Worm (Caenorhabditis elegans) whole organism, L2 larva: ENCODE measurements around the gene srbc-13.
"Not testable (repeated sequence)": the region's sequence is repeated elsewhere in the genome, so short reads cannot be mapped to it uniquely, and the experiment has no call there.

Experiments
- F13H6.1 ChIP-seq: sonication (generic microtip); optimal IDR thresholded peaks from 2 replicates; lab custom pipeline; 2016; ENCODE audit warnings: missing genetic modification characterization, missing compliant biosample characterization
- R02D3.7 ChIP-seq: fragments of 150-350 bp; optimal IDR thresholded peaks from 2 replicates; lab custom pipeline; 2014; ENCODE audit warnings: missing biosample characterization, missing genetic modification characterization
- alr-1 ChIP-seq: fragments of 150-350 bp; optimal IDR thresholded peaks from 2 replicates; lab custom pipeline; 2014; ENCODE audit warnings: missing biosample characterization, missing genetic modification characterization
- aly-2 ChIP-seq: fragments of 150-350 bp; optimal IDR thresholded peaks from 2 replicates; lab custom pipeline; 2014; ENCODE audit warnings: missing biosample characterization, missing genetic modification characterization
- ama-1 ChIP-seq: fragments of 150-350 bp; optimal IDR thresholded peaks from 2 replicates; lab custom pipeline; 2018; ENCODE audit warnings: inconsistent platforms
- blmp-1 ChIP-seq: sonication (generic microtip); optimal IDR thresholded peaks from 2 replicates; lab custom pipeline; 2017; ENCODE audit warnings: missing genetic modification characterization, mild to moderate bottlenecking, missing compliant biosample characterization, antibody characterized with exemption, moderate library complexity; ENCODE audit not compliant: insufficient read depth
- ceh-16 ChIP-seq: fragments of 150-350 bp; optimal IDR thresholded peaks from 2 replicates; lab custom pipeline; 2014; ENCODE audit warnings: missing biosample characterization, missing genetic modification characterization
- ceh-82 ChIP-seq: fragments of 150-350 bp; optimal IDR thresholded peaks from 2 replicates; lab custom pipeline; 2014; ENCODE audit warnings: missing biosample characterization, missing genetic modification characterization
- crh-2 ChIP-seq: sonication (generic microtip); optimal IDR thresholded peaks from 2 replicates; lab custom pipeline; 2017; ENCODE audit warnings: missing biosample characterization, missing genetic modification characterization
- dmd-4 ChIP-seq: sonication (generic microtip); optimal IDR thresholded peaks from 2 replicates; lab custom pipeline; 2017; ENCODE audit warnings: missing biosample characterization, missing genetic modification characterization
- egl-27 ChIP-seq: sonication (generic microtip); optimal IDR thresholded peaks from 3 replicates; lab custom pipeline; 2017; ENCODE audit warnings: missing biosample characterization, missing genetic modification reagents, missing genetic modification characterization
- elt-1 ChIP-seq: fragments of 150-350 bp; optimal IDR thresholded peaks from 2 replicates; lab custom pipeline; 2014; ENCODE audit warnings: missing biosample characterization, missing genetic modification characterization
- elt-3 ChIP-seq: sonication (generic microtip); optimal IDR thresholded peaks from 2 replicates; lab custom pipeline; 2017; ENCODE audit warnings: missing biosample characterization, missing genetic modification characterization
- fos-1 ChIP-seq: fragments of 150-350 bp; optimal IDR thresholded peaks from 2 replicates; lab custom pipeline; 2014; ENCODE audit warnings: missing biosample characterization, missing genetic modification characterization
- lin-11 ChIP-seq: fragments of 150-350 bp; sonication (generic microtip); optimal IDR thresholded peaks from 2 replicates; lab custom pipeline; 2014; ENCODE audit warnings: missing biosample characterization, missing genetic modification characterization, inconsistent platforms, mixed read lengths
- lin-13 ChIP-seq: fragments of 150-350 bp; optimal IDR thresholded peaks from 2 replicates; lab custom pipeline; 2014; ENCODE audit warnings: missing biosample characterization, missing genetic modification reagents, missing genetic modification characterization
- mab-5 ChIP-seq: fragments of 150-350 bp; optimal IDR thresholded peaks from 2 replicates; lab custom pipeline; 2014; ENCODE audit warnings: missing biosample characterization, missing genetic modification characterization
- nhr-10 ChIP-seq: sonication (generic microtip); optimal IDR thresholded peaks from 2 replicates; lab custom pipeline; 2017; ENCODE audit warnings: missing biosample characterization, missing genetic modification characterization
- nhr-129 ChIP-seq: fragments of 150-350 bp; optimal IDR thresholded peaks from 2 replicates; lab custom pipeline; 2014; ENCODE audit warnings: missing biosample characterization, missing genetic modification characterization
- nhr-21 ChIP-seq: fragments of 150-350 bp; optimal IDR thresholded peaks from 2 replicates; lab custom pipeline; 2014; ENCODE audit warnings: missing biosample characterization, missing genetic modification characterization
- nhr-23 ChIP-seq: fragments of 150-350 bp; optimal IDR thresholded peaks from 2 replicates; lab custom pipeline; 2014; ENCODE audit warnings: missing biosample characterization, missing genetic modification reagents, missing genetic modification characterization
- nhr-237 ChIP-seq: fragments of 150-350 bp; optimal IDR thresholded peaks from 2 replicates; lab custom pipeline; 2014; ENCODE audit warnings: missing biosample characterization, missing genetic modification characterization
- nhr-25 ChIP-seq: fragments of 150-350 bp; sonication (generic microtip); optimal IDR thresholded peaks from 3 replicates; lab custom pipeline; 2014; ENCODE audit warnings: missing biosample characterization, missing genetic modification characterization
- nhr-6 ChIP-seq: fragments of 150-350 bp; optimal IDR thresholded peaks from 2 replicates; lab custom pipeline; 2014; ENCODE audit warnings: missing biosample characterization, missing genetic modification characterization
- peb-1 ChIP-seq: fragments of 150-350 bp; optimal IDR thresholded peaks from 2 replicates; lab custom pipeline; 2014; ENCODE audit warnings: missing biosample characterization, missing genetic modification characterization
- skn-1 ChIP-seq: sonication (generic microtip); optimal IDR thresholded peaks from 2 replicates; lab custom pipeline; 2017; ENCODE audit warnings: missing biosample characterization, missing genetic modification characterization
- sma-3 ChIP-seq: sonication (generic microtip); optimal IDR thresholded peaks from 2 replicates; lab custom pipeline; 2016; ENCODE audit warnings: missing genetic modification reagents, missing genetic modification characterization, missing compliant biosample characterization
- sma-9 ChIP-seq, 2 experiments: fragments of 150-350 bp in 1 of 2; sonication (generic microtip) in 1 of 2; optimal IDR thresholded peaks; 2 replicates each; lab custom pipeline; 2014 to 2016; ENCODE audit warnings: missing genetic modification characterization in 2 of 2, mild to moderate bottlenecking in 1 of 2, missing biosample characterization in 1 of 2, missing compliant biosample characterization in 1 of 2, missing genetic modification reagents in 1 of 2, moderate library complexity in 1 of 2
- unc-39 ChIP-seq: fragments of 150-350 bp; optimal IDR thresholded peaks from 2 replicates; lab custom pipeline; 2014; ENCODE audit warnings: missing biosample characterization, missing genetic modification characterization
- unc-55 ChIP-seq: fragments of 150-350 bp; sonication (generic microtip); optimal IDR thresholded peaks from 3 replicates; lab custom pipeline; 2014; ENCODE audit warnings: missing biosample characterization, missing genetic modification reagents, missing genetic modification characterization
- unc-62 ChIP-seq: fragments of 150-350 bp; optimal IDR thresholded peaks from 2 replicates; lab custom pipeline; 2014; ENCODE audit warnings: missing biosample characterization, missing genetic modification reagents, missing genetic modification characterization
- zag-1 ChIP-seq: fragments of 150-350 bp; optimal IDR thresholded peaks from 2 replicates; lab custom pipeline; 2014; ENCODE audit warnings: missing biosample characterization, missing genetic modification characterization
- ztf-1 ChIP-seq: fragments of 200-800 bp; sonication (Bioruptor generic); conservative IDR thresholded peaks from 2 replicates; pipeline ENCODE4 v1.3.6; 2022; ENCODE audit warnings: missing genetic modification characterization, missing compliant biosample characterization
- ztf-4 ChIP-seq: fragments of 150-350 bp; optimal IDR thresholded peaks from 2 replicates; lab custom pipeline; 2014; ENCODE audit warnings: missing biosample characterization, missing genetic modification characterization

Gene srbc-13

ce11 chrV:822922-823321, 24.7 kb upstream of the srbc-13 start, which contains the start of gene srx-31:
Gene srx-31 (minus strand): TSS chrV:823022.
- not testable (repeated sequence) for TF ChIP-seq nhr-10 (tag; lab: Kevin White, UChicago); elt-1 (tag; lab: Kevin White, UChicago); R02D3.7

- TF ChIP-seq unc-62 (no peak), nhr-129 (tag; lab: Kevin White, UChicago) (no peak), ztf-4 (tag; lab: Kevin White, UChicago) (no peak), lin-11 (tag; lab: Kevin White, UChicago) (no peak), elt-3 (no peak), mab-5 (tag; lab: Kevin White, UChicago) (no peak), crh-2 (no peak), blmp-1 (no peak), sma-3 (GFP tag; lab: Kevin White, UChicago) (no peak), elt-1 (tag; lab: Kevin White, UChicago) (no peak)
Measured at ce11 chrV:826097-826496, 21.5 kb upstream of the srbc-13 start, which contains the start of gene F41H8.2. Gene F41H8.2 (plus strand): TSS chrV:826397.

ce11 chrV:833368-833767, 14.3 kb upstream of the srbc-13 start, which contains the start of gene F41H8.1:
Gene F41H8.1 (plus strand): TSS chrV:833668.
- TF ChIP-seq sma-3 (GFP tag; lab: Kevin White, UChicago) = no peak
- no peak for TF ChIP-seq nhr-23 (tag; lab: Kevin White, UChicago)
- no peak for TF ChIP-seq peb-1 (tag; lab: Kevin White, UChicago)
- no peak for TF ChIP-seq mab-5 (tag; lab: Kevin White, UChicago)
- no peak for TF ChIP-seq ama-1 (lab: Kevin White, UChicago)
- TF ChIP-seq sma-9 (GFP tag; optimal IDR thresholded peaks at IDR 0.05; lab: Kevin White, UChicago) = no peak
- no peak for TF ChIP-seq sma-9 (tag; optimal IDR thresholded peaks at IDR 0.05; lab: Kevin White, UChicago)
- TF ChIP-seq F13H6.1 (tag; lab: Kevin White, UChicago) = no peak
- TF ChIP-seq unc-55 (GFP tag; lab: Kevin White, UChicago) = no peak
- TF ChIP-seq alr-1 (tag; lab: Kevin White, UChicago) = no peak
- TF ChIP-seq ceh-16 (tag; lab: Kevin White, UChicago) = no peak
- TF ChIP-seq lin-13 (GFP tag; lab: Kevin White, UChicago) = no peak
- TF ChIP-seq dmd-4 = no peak
- TF ChIP-seq nhr-21 (tag; lab: Kevin White, UChicago) = no peak
- no peak for TF ChIP-seq nhr-10 (tag; lab: Kevin White, UChicago)
- no peak for TF ChIP-seq R02D3.7
- TF ChIP-seq egl-27 (tag; lab: Kevin White, UChicago) = no peak
- TF ChIP-seq blmp-1 = no peak
- TF ChIP-seq nhr-6 = no peak
- no peak for TF ChIP-seq fos-1 (tag; lab: Kevin White, UChicago)
- no peak for TF ChIP-seq nhr-25

- not testable (repeated sequence) for TF ChIP-seq nhr-21, unc-39, ceh-82 (tag; lab: Kevin White, UChicago)
Measured at ce11 chrV:838984-839471, 8.6 kb upstream of the srbc-13 start, which contains the start of the genes K09C6.7 and K09C6.10. Gene K09C6.7 (minus strand): TSS chrV:839084. Gene K09C6.10 (plus strand): TSS chrV:839421.

- TF ChIP-seq ztf-1 (GFP tag; lab: Robert Waterston, UW) (no peak), aly-2 (tag; lab: Kevin White, UChicago) (no peak), F13H6.1 (tag; lab: Kevin White, UChicago) (no peak), zag-1 (tag; lab: Kevin White, UChicago) (no peak), crh-2 (no peak), sma-3 (GFP tag; lab: Kevin White, UChicago) (no peak), skn-1 (tag; lab: Kevin White, UChicago) (no peak), unc-55 (GFP tag; lab: Kevin White, UChicago) (no peak), nhr-237 (tag; lab: Kevin White, UChicago) (no peak), fos-1 (tag; lab: Kevin White, UChicago) (no peak), lin-13 (GFP tag; lab: Kevin White, UChicago) (no peak)
Measured at ce11 chrV:842611-843010, 5.0 kb upstream of the srbc-13 start.
